Worm (Caenorhabditis elegans): ENCODE results near the gene ify-1.

ify-1 gene

DNA sequence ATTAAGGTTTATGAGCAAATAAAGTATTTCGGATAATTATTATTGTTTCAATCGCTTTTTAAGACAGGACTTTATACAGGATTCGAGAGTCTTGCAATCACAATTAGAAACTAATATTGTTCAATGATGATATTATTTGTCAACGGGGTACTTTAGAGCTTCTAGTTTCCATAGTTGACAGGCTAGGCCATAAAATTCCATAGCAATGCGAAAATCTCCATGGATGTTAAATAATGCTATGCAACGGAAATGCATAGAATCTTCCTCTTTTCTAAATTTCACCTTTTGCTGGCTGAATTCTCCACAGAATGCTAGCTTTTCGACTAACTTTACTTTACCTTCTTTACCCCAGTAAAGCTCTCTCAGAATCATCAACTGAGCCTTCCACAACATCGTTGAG is 46.9 kb downstream of the ify-1 start, which contains the start of gene F59A6.3:
F59A6.3 (plus strand) TSS at position 301 of the 400 bp plus-strand sequence.
- TF ChIP-seq nhr-237 (tag; optimal IDR thresholded peaks at IDR 0.05) (no peak), mep-1 (tag; optimal IDR thresholded peaks at IDR 0.05) (no peak), elt-3 (tag; optimal IDR thresholded peaks at IDR 0.05) (no peak), tbx-8 (GFP tag; optimal IDR thresholded peaks at IDR 0.05) (no peak), pha-4 (tag; optimal IDR thresholded peaks at IDR 0.05) (no peak), sptf-1 (tag; optimal IDR thresholded peaks at IDR 0.05) (no peak), sem-2 (GFP tag; optimal IDR thresholded peaks at IDR 0.05) (no peak), lin-32 (GFP tag; optimal IDR thresholded peaks at IDR 0.05) (no peak), hlh-1 (tag; optimal IDR thresholded peaks at IDR 0.05) (no peak), mls-2 (tag; optimal IDR thresholded peaks at IDR 0.05) (no peak), ceh-43 (GFP tag; optimal IDR thresholded peaks at IDR 0.05) (no peak), nhr-2 (tag; optimal IDR thresholded peaks at IDR 0.05) (no peak), cnd-1 (tag; optimal IDR thresholded peaks at IDR 0.05) (no peak), unc-62 (GFP tag; optimal IDR thresholded peaks at IDR 0.05) (no peak), nhr-28 (tag; optimal IDR thresholded peaks at IDR 0.05) (no peak), flh-1 (GFP tag; optimal IDR thresholded peaks at IDR 0.05) (no peak), lin-13 (tag; optimal IDR thresholded peaks at IDR 0.05) (no peak), snpc-4 (tag; optimal IDR thresholded peaks at IDR 0.05) (no peak), nhr-76 (tag; optimal IDR thresholded peaks at IDR 0.05) (no peak)

DNA sequence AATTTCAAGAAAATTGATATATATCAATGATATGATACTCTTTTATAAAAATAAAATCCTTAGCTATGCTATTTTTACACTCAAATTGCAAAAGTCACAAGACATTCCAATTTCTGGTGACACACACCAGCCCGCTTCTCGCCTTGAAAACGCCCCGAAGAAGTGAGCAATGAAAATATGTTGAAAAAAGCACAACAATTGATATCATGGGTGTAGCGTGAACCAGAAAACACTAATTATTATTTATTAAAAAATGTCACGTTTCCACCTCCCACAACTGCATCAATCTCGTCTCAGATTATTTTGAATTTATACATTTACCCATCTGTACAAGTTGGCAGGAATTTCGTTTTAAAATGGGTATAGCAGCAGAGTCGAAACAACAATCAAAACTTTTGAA is 50.2 kb downstream of the ify-1 start, which contains the start of gene F59A6.4:
F59A6.4 (plus strand) TSS at position 301 of the 400 bp plus-strand sequence.
- TF ChIP-seq zip-8 (tag; optimal IDR thresholded peaks at IDR 0.05) (no peak), elt-1 (tag; optimal IDR thresholded peaks at IDR 0.05; ENCODE audit: borderline replicate concordance, insufficient read depth) (no peak), bed-3 (GFP tag; optimal IDR thresholded peaks at IDR 0.05) (no peak), unc-62 (GFP tag; optimal IDR thresholded peaks at IDR 0.05) (no peak), nhr-237 (tag; optimal IDR thresholded peaks at IDR 0.05) (no peak), ces-1 (GFP tag; optimal IDR thresholded peaks at IDR 0.05) (no peak), M03D4.4 (tag; optimal IDR thresholded peaks at IDR 0.05) (no peak), hlh-1 (tag; optimal IDR thresholded peaks at IDR 0.05) (no peak), nhr-28 (tag; optimal IDR thresholded peaks at IDR 0.05) (no peak), flh-1 (GFP tag; optimal IDR thresholded peaks at IDR 0.05) (no peak), lin-32 (GFP tag; optimal IDR thresholded peaks at IDR 0.05) (no peak)

All from whole organism, mixed stage, embryonic.